Worm (Caenorhabditis elegans) whole organism, L4 larva: ENCODE measurements around the gene F43G6.7.
A peak's percentile ranks its signal among the peaks of the same experiment; 100 is the strongest.

Experiments
- D1046.2 ChIP-seq: fragments of 200-800 bp; sonication (Bioruptor generic); IDR thresholded peaks from 2 replicates; pipeline ENCODE4 v1.3.6; 2022; ENCODE audit warnings: missing genetic modification characterization, missing compliant biosample characterization
- F26F4.8 ChIP-seq: fragments of 200-800 bp; sonication (Bioruptor generic); conservative IDR thresholded peaks from 2 replicates; pipeline ENCODE4 v1.3.6; 2022; ENCODE audit warnings: missing genetic modification characterization, missing compliant biosample characterization
- F37D6.2 ChIP-seq: sonication (generic microtip); optimal IDR thresholded peaks from 2 replicates; lab custom pipeline; 2016; ENCODE audit warnings: mild to moderate bottlenecking, missing genetic modification characterization, missing compliant biosample characterization
- F44E2.7 ChIP-seq: fragments of 200-800 bp; sonication (Bioruptor generic); IDR thresholded peaks from 2 replicates; pipeline ENCODE4 v2.1.2; 2022; ENCODE audit warnings: missing genetic modification characterization, missing compliant biosample characterization
- T26A8.4 ChIP-seq: fragments of 200-800 bp; sonication (Bioruptor generic); IDR thresholded peaks from 2 replicates; pipeline ENCODE4 v1.3.6; 2022; ENCODE audit warnings: missing genetic modification characterization, missing compliant biosample characterization
- Y5F2A.4 ChIP-seq: fragments of 200-800 bp; sonication (Bioruptor generic); optimal IDR thresholded peaks from 2 replicates; lab custom pipeline; 2018; ENCODE audit warnings: mild to moderate bottlenecking, missing genetic modification characterization, missing compliant biosample characterization
- aha-1 ChIP-seq: fragments of 150-350 bp; peaks from one replicate; lab custom pipeline; 2014; ENCODE audit warnings: missing biosample characterization, missing genetic modification characterization
- aly-2 ChIP-seq: sonication (generic microtip); optimal IDR thresholded peaks from 2 replicates; lab custom pipeline; 2018; ENCODE audit warnings: missing biosample characterization, missing genetic modification characterization
- ama-1 ChIP-seq: fragments of 150-350 bp; optimal IDR thresholded peaks from 2 replicates; lab custom pipeline; 2014; ENCODE audit warnings: inconsistent platforms, mixed read lengths
- ceh-20 ChIP-seq: fragments of 200-800 bp; sonication (Bioruptor generic); IDR thresholded peaks from 2 replicates; pipeline ENCODE4 v1.3.6; 2022; ENCODE audit warnings: missing genetic modification reagents, missing genetic modification characterization, missing compliant biosample characterization
- ceh-62 ChIP-seq: sonication (generic microtip); optimal IDR thresholded peaks from 2 replicates; lab custom pipeline; 2017; ENCODE audit warnings: missing biosample characterization, missing genetic modification characterization
- ces-1 ChIP-seq: fragments of 150-350 bp; sonication (generic microtip); optimal IDR thresholded peaks from 4 replicates; lab custom pipeline; 2014; ENCODE audit warnings: missing biosample characterization, missing genetic modification reagents, missing genetic modification characterization
- daf-12 ChIP-seq: fragments of 150-350 bp; optimal IDR thresholded peaks from 2 replicates; lab custom pipeline; 2014; ENCODE audit warnings: missing biosample characterization, missing genetic modification reagents, missing genetic modification characterization
- daf-19 ChIP-seq: fragments of 200-800 bp; sonication (Bioruptor generic); conservative IDR thresholded peaks from 2 replicates; pipeline ENCODE4 v1.3.6; 2022; ENCODE audit warnings: missing genetic modification characterization, missing compliant biosample characterization
- daf-8 ChIP-seq: fragments of 200-800 bp; sonication (Bioruptor generic); IDR thresholded peaks from 2 replicates; pipeline ENCODE4 v1.3.6; 2022; ENCODE audit warnings: missing genetic modification characterization, missing compliant biosample characterization
- dmd-6 ChIP-seq: fragments of 200-800 bp; sonication (Bioruptor generic); IDR thresholded peaks from 2 replicates; pipeline ENCODE4 v1.3.6; 2022; ENCODE audit warnings: missing genetic modification reagents, missing genetic modification characterization, missing compliant biosample characterization
- duxl-1 ChIP-seq: sonication (generic microtip); optimal IDR thresholded peaks from 2 replicates; lab custom pipeline; 2016; ENCODE audit warnings: mild to moderate bottlenecking, missing genetic modification characterization, moderate library complexity, missing compliant biosample characterization; ENCODE audit not compliant: poor library complexity
- dve-1 ChIP-seq: sonication (generic microtip); optimal IDR thresholded peaks from 2 replicates; lab custom pipeline; 2017; ENCODE audit warnings: antibody characterized with exemption, mild to moderate bottlenecking, missing genetic modification characterization, missing compliant biosample characterization; ENCODE audit not compliant: insufficient read depth
- fkh-10 ChIP-seq: fragments of 150-350 bp; optimal IDR thresholded peaks from 2 replicates; lab custom pipeline; 2014; ENCODE audit warnings: missing biosample characterization, missing genetic modification reagents, missing genetic modification characterization
- gei-8 ChIP-seq: fragments of 200-800 bp; sonication (Bioruptor generic); optimal IDR thresholded peaks from 2 replicates; lab custom pipeline; 2018; ENCODE audit warnings: mild to moderate bottlenecking, missing genetic modification characterization, missing compliant biosample characterization
- hlh-11 ChIP-seq: fragments of 200-800 bp; sonication (Bioruptor generic); optimal IDR thresholded peaks from 2 replicates; lab custom pipeline; 2018; ENCODE audit warnings: mild to moderate bottlenecking, missing genetic modification characterization, missing compliant biosample characterization
- hmg-1.1 ChIP-seq: fragments of 200-800 bp; sonication (Bioruptor generic); IDR thresholded peaks from 2 replicates; pipeline ENCODE4 v1.3.6; 2022; ENCODE audit warnings: missing genetic modification reagents, missing genetic modification characterization, missing compliant biosample characterization
- lim-7 ChIP-seq: fragments of 200-800 bp; sonication (Bioruptor generic); IDR thresholded peaks from 2 replicates; pipeline ENCODE4 v1.3.6; 2022; ENCODE audit warnings: missing genetic modification characterization, missing compliant biosample characterization
- lin-13 ChIP-seq: fragments of 150-350 bp; optimal IDR thresholded peaks from 2 replicates; lab custom pipeline; 2014; ENCODE audit warnings: missing biosample characterization, missing genetic modification reagents, missing genetic modification characterization
- lin-29 ChIP-seq: fragments of 200-800 bp; sonication (Bioruptor generic); IDR thresholded peaks from 2 replicates; pipeline ENCODE4 v1.3.6; 2022; ENCODE audit warnings: missing genetic modification reagents, missing genetic modification characterization, missing compliant biosample characterization
- lsy-2 ChIP-seq, 2 experiments: fragments of 150-350 bp in 1 of 2; sonication (generic microtip) in 1 of 2; optimal IDR thresholded peaks; 2 replicates each; lab custom pipeline; 2014 to 2017; ENCODE audit warnings: missing biosample characterization in 2 of 2, missing genetic modification characterization in 2 of 2
- madf-9 ChIP-seq: fragments of 200-800 bp; sonication (Bioruptor generic); conservative IDR thresholded peaks from 2 replicates; pipeline ENCODE4 v1.3.6; 2022; ENCODE audit warnings: missing genetic modification reagents, missing genetic modification characterization, missing compliant biosample characterization
- mdl-1 ChIP-seq, 2 experiments: fragments of 150-350 bp in 1 of 2; sonication (generic microtip) in 1 of 2; optimal IDR thresholded peaks; 2 replicates each; lab custom pipeline; 2014 to 2017; ENCODE audit warnings: missing biosample characterization in 2 of 2, missing genetic modification characterization in 2 of 2
- mep-1 ChIP-seq: fragments of 150-350 bp; sonication (generic microtip); optimal IDR thresholded peaks from 3 replicates; lab custom pipeline; 2014; ENCODE audit warnings: missing biosample characterization, missing genetic modification characterization
- mes-2 ChIP-seq: sonication (generic microtip); optimal IDR thresholded peaks from 2 replicates; lab custom pipeline; 2016; ENCODE audit warnings: missing genotype, mild to moderate bottlenecking, missing genetic modification characterization, missing compliant biosample characterization; ENCODE audit not compliant: poor library complexity, severe bottlenecking
- mxl-3 ChIP-seq: fragments of 200-800 bp; sonication (Bioruptor generic); optimal IDR thresholded peaks from 2 replicates; lab custom pipeline; 2018; ENCODE audit warnings: mild to moderate bottlenecking, missing genetic modification characterization, missing compliant biosample characterization
- nhr-102 ChIP-seq: sonication (generic microtip); optimal IDR thresholded peaks from 2 replicates; lab custom pipeline; 2016; ENCODE audit warnings: mild to moderate bottlenecking, missing genetic modification characterization, moderate library complexity, missing compliant biosample characterization
- nhr-25 ChIP-seq: sonication (generic microtip); optimal IDR thresholded peaks from 2 replicates; lab custom pipeline; 2017; ENCODE audit warnings: missing genetic modification characterization, mild to moderate bottlenecking, missing compliant biosample characterization, antibody characterized with exemption, moderate library complexity, borderline replicate concordance; ENCODE audit not compliant: insufficient read depth
- nhr-28 ChIP-seq: fragments of 150-350 bp; optimal IDR thresholded peaks from 2 replicates; lab custom pipeline; 2014; ENCODE audit warnings: missing biosample characterization, missing genetic modification characterization
- nhr-42 ChIP-seq: fragments of 200-800 bp; sonication (Bioruptor generic); IDR thresholded peaks from 2 replicates; pipeline ENCODE4 v1.3.6; 2022; ENCODE audit warnings: missing genetic modification characterization, missing compliant biosample characterization
- nhr-48 ChIP-seq: sonication (generic microtip); optimal IDR thresholded peaks from 2 replicates; lab custom pipeline; 2016; ENCODE audit warnings: mild to moderate bottlenecking, missing genetic modification characterization, missing compliant biosample characterization
- nhr-77 ChIP-seq: fragments of 150-350 bp; optimal IDR thresholded peaks from 2 replicates; lab custom pipeline; 2014; ENCODE audit warnings: missing biosample characterization, missing genetic modification characterization
- skn-1 ChIP-seq: fragments of 150-350 bp; optimal IDR thresholded peaks from 2 replicates; lab custom pipeline; 2014; ENCODE audit warnings: missing biosample characterization, missing genetic modification characterization
- snpc-1.2 ChIP-seq: fragments of 200-800 bp; sonication (Bioruptor generic); IDR thresholded peaks from 2 replicates; pipeline ENCODE4 v1.3.6; 2022; ENCODE audit warnings: missing genetic modification reagents, missing genetic modification characterization, missing compliant biosample characterization
- snpc-4 ChIP-seq: fragments of 150-350 bp; optimal IDR thresholded peaks from 2 replicates; lab custom pipeline; 2014; ENCODE audit warnings: missing biosample characterization, missing genetic modification characterization
- unc-39 ChIP-seq: sonication (generic microtip); optimal IDR thresholded peaks from 2 replicates; lab custom pipeline; 2017; ENCODE audit warnings: missing biosample characterization, missing genetic modification characterization
- unc-62 ChIP-seq, 3 experiments: fragments of 150-350 bp in 1 of 3; sonication (generic microtip); optimal IDR thresholded peaks in 2 of 3; peaks in 1 of 3; 1 replicate in 1 of 3; 2 replicates in 2 of 3; lab custom pipeline; 2014 to 2017; ENCODE audit warnings: missing biosample characterization in 3 of 3, missing genetic modification characterization in 3 of 3, missing genetic modification reagents in 3 of 3, missing genotype in 1 of 3
- vab-7 ChIP-seq: fragments of 200-800 bp; sonication (Bioruptor generic); IDR thresholded peaks from 2 replicates; pipeline ENCODE4 v1.3.6; 2022; ENCODE audit warnings: missing genetic modification reagents, missing genetic modification characterization, missing compliant biosample characterization
- zfp-2 ChIP-seq: sonication (generic microtip); optimal IDR thresholded peaks from 2 replicates; lab custom pipeline; 2016; ENCODE audit warnings: mild to moderate bottlenecking, missing genetic modification characterization, missing compliant biosample characterization
- ztf-7 ChIP-seq: fragments of 150-350 bp; optimal IDR thresholded peaks from 2 replicates; lab custom pipeline; 2014; ENCODE audit warnings: missing biosample characterization, missing genetic modification characterization

Gene F43G6.7

DNA sequence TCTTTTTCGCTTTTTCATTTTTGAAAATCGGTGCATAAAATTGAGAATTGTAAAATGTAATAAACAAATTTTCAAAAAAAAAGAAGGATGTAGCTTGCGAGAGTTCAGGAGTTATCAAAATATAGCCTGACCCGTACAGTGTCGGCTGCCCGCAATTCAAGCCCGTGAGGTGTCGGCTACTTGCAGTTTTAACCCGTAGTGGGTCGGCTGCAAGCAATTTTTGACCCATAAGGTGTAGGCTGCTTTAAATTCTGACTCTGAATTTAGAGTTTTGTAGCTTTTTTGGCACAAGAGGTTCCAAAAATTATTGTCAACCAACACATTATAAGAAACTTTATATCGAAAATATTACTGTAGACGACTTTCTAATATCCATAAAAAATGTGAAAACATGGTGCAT lies 35.4 kb downstream of the F43G6.7 start:
- TF ChIP-seq F44E2.7 (GFP tag; lab: Robert Waterston, UW) (no peak), mep-1 (tag; lab: Kevin White, UChicago) (peak; percentile 52), D1046.2 (GFP tag; lab: Robert Waterston, UW) (no peak), daf-19 (GFP tag; lab: Robert Waterston, UW) (no peak), nhr-28 (tag; lab: Kevin White, UChicago) (peak; percentile 15), ama-1 (lab: Kevin White, UChicago) (peak; percentile 57), mxl-3 (GFP tag; lab: Kevin White, UChicago) (no peak), duxl-1 (tag; lab: Kevin White, UChicago) (peak; percentile 7), zfp-2 (tag; lab: Kevin White, UChicago) (no peak), nhr-25 (peak; percentile 66), lin-29 (GFP tag; lab: Robert Waterston, UW) (no peak), gei-8 (GFP tag; lab: Kevin White, UChicago) (peak; percentile 13), lin-13 (peak; percentile 55), snpc-4 (tag; lab: Kevin White, UChicago) (peak; percentile 41), vab-7 (no peak), nhr-77 (tag; lab: Kevin White, UChicago) (no peak), snpc-1.2 (GFP tag; lab: Robert Waterston, UW) (0 out of 2 replicates have a peak, but pooled peaks have one; percentile 45), dve-1 (tag; lab: Kevin White, UChicago) (peak; percentile 0), lim-7 (0 out of 2 replicates have a peak, but pooled peaks have one; percentile 21), mes-2 (tag; lab: Kevin White, UChicago) (no peak), nhr-42 (GFP tag; lab: Robert Waterston, UW) (no peak), ceh-62 (tag; lab: Kevin White, UChicago) (no peak), aha-1 (tag; lab: Kevin White, UChicago) (no peak)

DNA sequence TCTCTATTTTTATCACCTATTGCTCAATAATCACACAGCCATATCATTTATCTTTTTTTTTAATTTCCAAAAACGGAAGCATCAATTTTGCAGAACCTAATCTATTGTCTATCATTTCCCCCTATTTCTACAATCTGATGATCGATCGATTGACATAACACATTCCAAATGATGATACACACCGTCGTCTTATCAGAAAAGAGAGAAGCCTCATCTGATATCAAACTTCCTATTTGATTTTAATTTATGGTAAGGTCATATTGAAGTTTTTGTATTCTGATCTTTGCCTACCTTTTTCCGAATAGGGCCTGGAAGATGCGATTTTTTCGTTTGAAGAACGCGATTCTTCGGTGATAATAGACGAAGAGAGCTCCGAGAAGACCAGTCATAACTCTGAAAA lies 39.0 kb downstream of the F43G6.7 start:
- TF ChIP-seq lin-29 (GFP tag; lab: Robert Waterston, UW): no peak
- peak; percentile 31 for TF ChIP-seq nhr-28 (tag; lab: Kevin White, UChicago)
- peak; percentile 79 for TF ChIP-seq aha-1 (tag; lab: Kevin White, UChicago)

- TF ChIP-seq nhr-102: no peak
- TF ChIP-seq mxl-3 (GFP tag; lab: Kevin White, UChicago): no peak
- no peak for TF ChIP-seq Y5F2A.4
- TF ChIP-seq hlh-11 (tag; lab: Kevin White, UChicago): peak; percentile 31
- TF ChIP-seq daf-8 (GFP tag; lab: Robert Waterston, UW): no peak
- TF ChIP-seq F26F4.8 (GFP tag; lab: Robert Waterston, UW): no peak
- no peak for TF ChIP-seq ces-1 (GFP tag; lab: Kevin White, UChicago)
- TF ChIP-seq aly-2 (tag; lab: Kevin White, UChicago): no peak
- no peak for TF ChIP-seq skn-1
- no peak for TF ChIP-seq T26A8.4
- TF ChIP-seq nhr-25: no peak
- no peak for TF ChIP-seq hmg-1.1 (GFP tag; lab: Robert Waterston, UW)
- TF ChIP-seq aha-1 (tag; lab: Kevin White, UChicago): no peak
- no peak for TF ChIP-seq F44E2.7 (GFP tag; lab: Robert Waterston, UW)
- TF ChIP-seq ceh-20 (GFP tag; lab: Robert Waterston, UW): no peak
- TF ChIP-seq unc-39 (tag; lab: Kevin White, UChicago): no peak
- no peak for TF ChIP-seq daf-12
- peak; percentile 12 for TF ChIP-seq nhr-48 (tag; lab: Kevin White, UChicago)
- peak; percentile 28; the same call in 1 of the 2 replicates for TF ChIP-seq dmd-6
- peak; percentile 6 for TF ChIP-seq nhr-28 (tag; lab: Kevin White, UChicago)
- TF ChIP-seq ztf-7 (tag; lab: Kevin White, UChicago): no peak
- peak in 1 of 2 experiments; percentile 92 for TF ChIP-seq unc-62 (GFP tag; optimal IDR thresholded peaks at IDR 0.05 in 1 of 2; lab: Kevin White, UChicago)
- no peak for TF ChIP-seq unc-62 (tag; optimal IDR thresholded peaks at IDR 0.05; lab: Kevin White, UChicago)
- no peak for TF ChIP-seq madf-9 (GFP tag; lab: Robert Waterston, UW)
- TF ChIP-seq snpc-1.2 (GFP tag; lab: Robert Waterston, UW): no peak
- TF ChIP-seq fkh-10 (GFP tag; lab: Kevin White, UChicago): no peak
- no peak for TF ChIP-seq zfp-2 (tag; lab: Kevin White, UChicago)
- peak in 1 of 2 experiments; percentile 22 for TF ChIP-seq mdl-1 (tag; optimal IDR thresholded peaks at IDR 0.05; lab: Kevin White, UChicago)
- TF ChIP-seq lsy-2 (tag; optimal IDR thresholded peaks at IDR 0.05; lab: Kevin White, UChicago): no peak
- TF ChIP-seq F37D6.2: no peak
Measured at ce11 chrII:11852191-11852901, 41.8 kb downstream of the F43G6.7 start.
